Worm (Caenorhabditis elegans) whole organism, L4 larva: Measurements from ENCODE around the gene pept-1.

Source experiments
- F10B5.3 ChIP-seq: sonication (generic microtip); optimal IDR thresholded peaks from 2 replicates; lab custom pipeline; 2016; ENCODE audit warnings: mild to moderate bottlenecking, missing genetic modification characterization, missing compliant biosample characterization
- F37D6.2 ChIP-seq: sonication (generic microtip); optimal IDR thresholded peaks from 2 replicates; lab custom pipeline; 2016; ENCODE audit warnings: mild to moderate bottlenecking, missing genetic modification characterization, missing compliant biosample characterization
- F49E8.2 ChIP-seq: sonication (generic microtip); optimal IDR thresholded peaks from 2 replicates; lab custom pipeline; 2016; ENCODE audit warnings: missing compliant biosample characterization, mild to moderate bottlenecking, missing genetic modification characterization, borderline replicate concordance
- R02D3.7 ChIP-seq: fragments of 150-350 bp; sonication (generic microtip); optimal IDR thresholded peaks from 3 replicates; lab custom pipeline; 2014; ENCODE audit warnings: missing biosample characterization, missing genetic modification characterization
- T20F7.1 ChIP-seq: fragments of 200-800 bp; sonication (Bioruptor generic); optimal IDR thresholded peaks from 2 replicates; lab custom pipeline; 2018; ENCODE audit warnings: mild to moderate bottlenecking, missing genetic modification characterization, missing compliant biosample characterization
- ZK546.5 ChIP-seq, 2 experiments: sonication (generic microtip); optimal IDR thresholded peaks; 2 replicates each; lab custom pipeline; 2017; ENCODE audit warnings: missing biosample characterization in 2 of 2, missing genetic modification characterization in 2 of 2
- aha-1 ChIP-seq: fragments of 150-350 bp; peaks from one replicate; lab custom pipeline; 2014; ENCODE audit warnings: missing biosample characterization, missing genetic modification characterization
- aly-2 ChIP-seq: sonication (generic microtip); optimal IDR thresholded peaks from 2 replicates; lab custom pipeline; 2018; ENCODE audit warnings: missing biosample characterization, missing genetic modification characterization
- ceh-20 ChIP-seq: fragments of 200-800 bp; sonication (Bioruptor generic); IDR thresholded peaks from 2 replicates; pipeline ENCODE4 v1.3.6; 2022; ENCODE audit warnings: missing genetic modification reagents, missing genetic modification characterization, missing compliant biosample characterization
- ceh-28 ChIP-seq: fragments of 150-350 bp; optimal IDR thresholded peaks from 2 replicates; lab custom pipeline; 2014; ENCODE audit warnings: missing biosample characterization, missing genetic modification reagents, missing genetic modification characterization
- ceh-32 ChIP-seq: sonication (generic microtip); optimal IDR thresholded peaks from 2 replicates; lab custom pipeline; 2016; ENCODE audit warnings: mild to moderate bottlenecking, missing genetic modification characterization, missing compliant biosample characterization; ENCODE audit not compliant: poor library complexity
- cey-2 ChIP-seq: sonication (generic microtip); optimal IDR thresholded peaks from 3 replicates; lab custom pipeline; 2017; ENCODE audit warnings: missing genetic modification characterization, mild to moderate bottlenecking, missing compliant biosample characterization, antibody characterized with exemption, borderline replicate concordance; ENCODE audit not compliant: insufficient read depth
- ctbp-1 ChIP-seq: fragments of 200-800 bp; sonication (Bioruptor generic); IDR thresholded peaks from 2 replicates; pipeline ENCODE4 v1.3.6; 2022; ENCODE audit warnings: missing genetic modification reagents, missing genetic modification characterization, missing compliant biosample characterization
- daf-12 ChIP-seq: fragments of 150-350 bp; optimal IDR thresholded peaks from 2 replicates; lab custom pipeline; 2014; ENCODE audit warnings: missing biosample characterization, missing genetic modification reagents, missing genetic modification characterization
- daf-16 ChIP-seq, 3 experiments: sonication (generic microtip); optimal IDR thresholded peaks; 2 replicates each; lab custom pipeline; 2016 to 2017; ENCODE audit warnings: missing genetic modification characterization in 3 of 3, missing genetic modification reagents in 3 of 3, mild to moderate bottlenecking in 2 of 3, missing compliant biosample characterization in 2 of 3, missing biosample characterization in 1 of 3, moderate library complexity in 1 of 3
- dmd-6 ChIP-seq: fragments of 200-800 bp; sonication (Bioruptor generic); IDR thresholded peaks from 2 replicates; pipeline ENCODE4 v1.3.6; 2022; ENCODE audit warnings: missing genetic modification reagents, missing genetic modification characterization, missing compliant biosample characterization
- dpl-1 ChIP-seq: fragments of 150-350 bp; optimal IDR thresholded peaks from 2 replicates; lab custom pipeline; 2014; ENCODE audit warnings: missing biosample characterization, missing genetic modification reagents, missing genetic modification characterization
- duxl-1 ChIP-seq: sonication (generic microtip); optimal IDR thresholded peaks from 2 replicates; lab custom pipeline; 2016; ENCODE audit warnings: mild to moderate bottlenecking, missing genetic modification characterization, moderate library complexity, missing compliant biosample characterization; ENCODE audit not compliant: poor library complexity
- dve-1 ChIP-seq: sonication (generic microtip); optimal IDR thresholded peaks from 2 replicates; lab custom pipeline; 2017; ENCODE audit warnings: antibody characterized with exemption, mild to moderate bottlenecking, missing genetic modification characterization, missing compliant biosample characterization; ENCODE audit not compliant: insufficient read depth
- egl-27 ChIP-seq: sonication (generic microtip); optimal IDR thresholded peaks from 3 replicates; lab custom pipeline; 2017; ENCODE audit warnings: missing biosample characterization, missing genetic modification reagents, missing genetic modification characterization
- gei-8 ChIP-seq: fragments of 200-800 bp; sonication (Bioruptor generic); optimal IDR thresholded peaks from 2 replicates; lab custom pipeline; 2018; ENCODE audit warnings: mild to moderate bottlenecking, missing genetic modification characterization, missing compliant biosample characterization
- jun-1 ChIP-seq: fragments of 150-350 bp; optimal IDR thresholded peaks from 2 replicates; lab custom pipeline; 2014; ENCODE audit warnings: missing biosample characterization, missing genetic modification reagents, missing genetic modification characterization
- lsy-2 ChIP-seq, 2 experiments: fragments of 150-350 bp in 1 of 2; sonication (generic microtip) in 1 of 2; optimal IDR thresholded peaks; 2 replicates each; lab custom pipeline; 2014 to 2017; ENCODE audit warnings: missing biosample characterization in 2 of 2, missing genetic modification characterization in 2 of 2
- madf-5 ChIP-seq, 2 experiments: fragments of 200-800 bp; sonication (Bioruptor generic); IDR thresholded peaks; 2 replicates each; pipeline ENCODE4 v1.3.6; 2022; ENCODE audit warnings: missing compliant biosample characterization in 2 of 2, missing genetic modification characterization in 2 of 2
- mes-2 ChIP-seq: sonication (generic microtip); optimal IDR thresholded peaks from 2 replicates; lab custom pipeline; 2016; ENCODE audit warnings: missing genotype, mild to moderate bottlenecking, missing genetic modification characterization, missing compliant biosample characterization; ENCODE audit not compliant: poor library complexity, severe bottlenecking
- mxl-2 ChIP-seq: fragments of 200-800 bp; sonication (Bioruptor generic); conservative IDR thresholded peaks from 2 replicates; pipeline ENCODE4 v1.3.6; 2022; ENCODE audit warnings: missing genetic modification reagents, missing genetic modification characterization, missing compliant biosample characterization
- nhr-102 ChIP-seq: sonication (generic microtip); optimal IDR thresholded peaks from 2 replicates; lab custom pipeline; 2016; ENCODE audit warnings: mild to moderate bottlenecking, missing genetic modification characterization, moderate library complexity, missing compliant biosample characterization
- nhr-237 ChIP-seq: sonication (generic microtip); optimal IDR thresholded peaks from 2 replicates; lab custom pipeline; 2017; ENCODE audit warnings: missing biosample characterization, missing genetic modification characterization
- nhr-25 ChIP-seq: sonication (generic microtip); optimal IDR thresholded peaks from 2 replicates; lab custom pipeline; 2017; ENCODE audit warnings: missing genetic modification characterization, mild to moderate bottlenecking, missing compliant biosample characterization, antibody characterized with exemption, moderate library complexity, borderline replicate concordance; ENCODE audit not compliant: insufficient read depth
- nhr-28 ChIP-seq: fragments of 150-350 bp; optimal IDR thresholded peaks from 2 replicates; lab custom pipeline; 2014; ENCODE audit warnings: missing biosample characterization, missing genetic modification characterization
- nhr-76 ChIP-seq: fragments of 150-350 bp; optimal IDR thresholded peaks from 2 replicates; lab custom pipeline; 2014; ENCODE audit warnings: missing biosample characterization, missing genetic modification characterization
- pha-4 ChIP-seq, 2 experiments: fragments of 150-350 bp in 1 of 2; fragments of 200-800 bp in 1 of 2; sonication (Bioruptor generic) in 1 of 2; IDR thresholded peaks in 1 of 2; optimal IDR thresholded peaks in 1 of 2; 2 replicates each; pipeline versions ENCODE4 v1.3.6 to Lab custom; 2014 to 2022; ENCODE audit warnings: missing genetic modification characterization in 2 of 2, missing genetic modification reagents in 2 of 2, missing biosample characterization in 1 of 2, missing compliant biosample characterization in 1 of 2
- php-3 ChIP-seq: fragments of 200-800 bp; sonication (Bioruptor generic); IDR thresholded peaks from 2 replicates; pipeline ENCODE4 v1.3.6; 2022; ENCODE audit warnings: missing genetic modification reagents, missing genetic modification characterization, missing compliant biosample characterization
- pqm-1 ChIP-seq: sonication (generic microtip); optimal IDR thresholded peaks from 2 replicates; lab custom pipeline; 2017; ENCODE audit warnings: missing biosample characterization, missing genetic modification characterization
- saeg-2 ChIP-seq: fragments of 200-800 bp; sonication (Bioruptor generic); IDR thresholded peaks from 2 replicates; pipeline ENCODE4 v1.3.6; 2022; ENCODE audit warnings: missing genetic modification reagents, missing genetic modification characterization, missing compliant biosample characterization
- tra-1 ChIP-seq: fragments of 200-800 bp; sonication (Bioruptor generic); IDR thresholded peaks from 2 replicates; pipeline ENCODE4 v1.3.6; 2022; ENCODE audit warnings: missing genetic modification reagents, missing genetic modification characterization, missing compliant biosample characterization
- unc-130 ChIP-seq: sonication (generic microtip); optimal IDR thresholded peaks from 2 replicates; lab custom pipeline; 2016; ENCODE audit warnings: missing genetic modification reagents, missing genetic modification characterization, missing compliant biosample characterization
- unc-62 ChIP-seq, 3 experiments: fragments of 150-350 bp in 1 of 3; sonication (generic microtip); optimal IDR thresholded peaks in 2 of 3; peaks in 1 of 3; 1 replicate in 1 of 3; 2 replicates in 2 of 3; lab custom pipeline; 2014 to 2017; ENCODE audit warnings: missing biosample characterization in 3 of 3, missing genetic modification characterization in 3 of 3, missing genetic modification reagents in 3 of 3, missing genotype in 1 of 3
- zag-1 ChIP-seq: fragments of 150-350 bp; optimal IDR thresholded peaks from 2 replicates; lab custom pipeline; 2014; ENCODE audit warnings: missing biosample characterization, missing genetic modification characterization
- zip-11 ChIP-seq: fragments of 200-800 bp; sonication (Bioruptor generic); IDR thresholded peaks from 2 replicates; pipeline ENCODE4 v1.3.6; 2022; ENCODE audit warnings: missing genetic modification characterization, missing compliant biosample characterization
- zip-2 ChIP-seq: fragments of 150-350 bp; optimal IDR thresholded peaks from 2 replicates; lab custom pipeline; 2014; ENCODE audit warnings: missing biosample characterization, missing genetic modification characterization
- ztf-7 ChIP-seq: fragments of 150-350 bp; optimal IDR thresholded peaks from 2 replicates; lab custom pipeline; 2014; ENCODE audit warnings: missing biosample characterization, missing genetic modification characterization

Gene pept-1

DNA sequence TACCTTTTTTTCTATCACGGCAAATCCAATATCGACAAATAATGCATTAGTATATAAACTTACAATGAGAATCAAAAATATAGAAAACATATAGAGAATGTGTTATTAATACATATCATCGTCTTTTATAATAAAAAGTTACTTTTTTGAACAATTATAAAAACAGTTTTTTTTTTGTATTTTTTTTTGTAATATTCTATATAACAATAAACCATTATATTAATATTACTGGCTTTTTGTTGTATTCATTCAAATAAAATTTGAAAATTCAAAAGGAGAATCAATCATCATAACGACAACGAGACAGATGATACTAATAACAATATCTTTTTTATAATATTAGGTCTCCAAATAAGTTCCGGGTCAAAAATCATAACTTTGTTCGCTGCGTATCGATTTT, 19.1 kb upstream of the pept-1 start, which contains the start of gene K10C2.8:
Gene K10C2.8 (minus strand): TSS at position 101 of the 400 bp plus-strand sequence.
- TF ChIP-seq ceh-20 (GFP tag; lab: Robert Waterston, UW) (no peak), ztf-7 (tag; lab: Kevin White, UChicago) (no peak), F37D6.2 (tag; lab: Kevin White, UChicago) (no peak)
- TF ChIP-seq, all 104 proteins: peak for 0

DNA sequence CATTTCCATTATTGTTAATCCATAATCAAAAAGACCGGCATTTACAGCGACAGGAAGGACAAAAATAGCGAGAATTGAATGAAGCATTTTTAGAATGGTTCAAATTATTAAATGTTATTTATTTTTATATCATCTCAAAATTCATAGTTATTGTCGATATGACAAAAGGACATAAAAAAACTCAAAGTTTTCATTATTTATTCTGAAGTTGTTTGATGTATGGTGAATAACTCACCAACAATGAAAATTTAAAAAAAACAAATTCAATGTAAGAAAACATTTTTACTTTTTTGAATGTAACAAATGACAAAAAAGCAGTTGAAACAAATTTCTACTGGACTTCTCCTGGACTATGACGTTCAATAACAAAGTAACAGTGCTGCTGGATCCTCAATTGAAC, 16.2 kb upstream of the pept-1 start, which contains the start of gene K10C2.14:
Gene K10C2.14 (minus strand): TSS at position 101 of the 400 bp plus-strand sequence.
- TF ChIP-seq pha-4 (GFP tag; IDR thresholded peaks at IDR 0.05; lab: Robert Waterston, UW) (no peak), pha-4 (tag; optimal IDR thresholded peaks at IDR 0.05; lab: Kevin White, UChicago) (no peak), nhr-102 (tag; lab: Kevin White, UChicago) (no peak), mxl-2 (GFP tag; lab: Robert Waterston, UW) (no peak), ceh-20 (GFP tag; lab: Robert Waterston, UW) (no peak), ZK546.5 (tag; optimal IDR thresholded peaks at IDR 0.05; lab: Kevin White, UChicago) (no peak), aly-2 (tag; lab: Kevin White, UChicago) (no peak), F10B5.3 (no peak), daf-12 (tag; lab: Kevin White, UChicago) (no peak), egl-27 (no peak), nhr-237 (no peak), duxl-1 (tag; lab: Kevin White, UChicago) (no peak), madf-5 (GFP tag; IDR thresholded peaks at IDR 0.05; lab: Robert Waterston, UW) (no peak), unc-130 (no peak), zip-11 (no peak), nhr-25 (tag; lab: Kevin White, UChicago) (no peak), jun-1 (tag; lab: Kevin White, UChicago) (no peak), zip-2 (tag; lab: Kevin White, UChicago) (no peak), ceh-28 (no peak), F37D6.2 (tag; lab: Kevin White, UChicago) (no peak)

DNA sequence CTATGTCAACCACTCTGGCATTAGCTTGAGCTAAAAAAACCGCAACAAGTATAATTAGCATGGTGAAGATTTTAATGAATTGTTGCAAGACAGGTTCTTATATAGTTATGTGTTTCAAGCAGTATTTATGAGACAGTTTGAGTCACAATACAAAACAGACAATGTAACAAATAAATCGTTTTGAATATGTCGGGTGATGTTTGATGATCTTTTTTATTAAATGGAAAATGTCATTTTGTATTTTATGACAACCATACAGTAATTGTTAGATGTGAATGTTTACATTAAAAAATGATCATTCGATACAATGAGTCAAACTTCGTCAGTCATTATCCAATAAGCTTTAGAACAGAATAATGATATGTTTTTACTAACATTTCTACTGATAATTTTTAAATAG, 13.3 kb upstream of the pept-1 start, which contains the start of gene K10C2.7:
Gene K10C2.7 (minus strand): TSS at position 101 of the 400 bp plus-strand sequence.
- TF ChIP-seq dve-1 (tag; lab: Kevin White, UChicago) (peak; percentile 19), zag-1 (no peak)
- TF ChIP-seq, all 104 proteins: peak for 1

DNA sequence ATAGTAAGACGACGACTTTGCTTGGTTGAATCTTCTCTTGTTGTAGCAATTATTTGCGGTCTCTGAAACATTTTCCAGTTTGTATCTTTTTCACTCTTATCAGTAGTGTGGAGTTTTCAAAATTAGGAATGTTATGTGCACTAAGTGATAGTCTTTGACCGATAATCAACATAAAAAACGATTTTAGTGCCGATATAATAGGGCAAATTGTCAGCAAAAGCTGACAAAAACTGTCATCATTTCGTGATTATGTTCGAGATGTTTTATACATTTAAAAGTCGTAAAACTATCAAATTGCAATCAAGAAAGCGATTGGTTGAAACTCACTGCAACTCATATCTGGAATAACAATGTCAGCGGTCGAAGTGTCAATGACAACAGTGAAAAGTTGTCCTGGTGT, 11.4 kb upstream of the pept-1 start:
- TF ChIP-seq aha-1 (no peak), daf-12 (tag; lab: Kevin White, UChicago) (no peak), nhr-28 (tag; lab: Kevin White, UChicago) (peak; percentile 22), jun-1 (tag; lab: Kevin White, UChicago) (no peak), tra-1 (GFP tag; lab: Robert Waterston, UW) (no peak), php-3 (GFP tag; lab: Robert Waterston, UW) (peak; percentile 99), ceh-32 (no peak), pqm-1 (tag; lab: Kevin White, UChicago) (peak; percentile 28), F37D6.2 (tag; lab: Kevin White, UChicago) (no peak), mes-2 (tag; lab: Kevin White, UChicago) (no peak), dmd-6 (GFP tag; lab: Robert Waterston, UW) (peak; percentile 51), cey-2 (tag; lab: Kevin White, UChicago) (no peak), saeg-2 (GFP tag; lab: Robert Waterston, UW) (no peak), F49E8.2 (no peak), T20F7.1 (GFP tag; lab: Kevin White, UChicago) (peak; percentile 5), ceh-20 (GFP tag; lab: Robert Waterston, UW) (no peak), lsy-2 (tag; optimal IDR thresholded peaks at IDR 0.05; lab: Kevin White, UChicago) (no peak), nhr-102 (tag; lab: Kevin White, UChicago) (no peak), dve-1 (tag; lab: Kevin White, UChicago) (peak; percentile 89), gei-8 (GFP tag; lab: Kevin White, UChicago) (no peak), F10B5.3 (no peak), dpl-1 (no peak), ctbp-1 (no peak), unc-62 (GFP tag; optimal IDR thresholded peaks at IDR 0.05 in 1 of 2; lab: Kevin White, UChicago) (no peak), unc-62 (tag; optimal IDR thresholded peaks at IDR 0.05; lab: Kevin White, UChicago) (no peak), R02D3.7 (no peak), nhr-76 (tag; lab: Kevin White, UChicago) (no peak), daf-16 (GFP tag; optimal IDR thresholded peaks at IDR 0.05; lab: Kevin White, UChicago) (no peak), daf-16 (tag; optimal IDR thresholded peaks at IDR 0.05; lab: Kevin White, UChicago) (peak; percentile 91)
- TF ChIP-seq, all 104 proteins: peak for 7
